Fruit fly (Drosophila melanogaster): ENCODE data around the gene CG13855.

CG13855 gene

dm6 chr3R:22402355-22402754 is 3.4 kb upstream of the CG13855 start, which contains the start of gene CG13856:
TSS of gene CG13856 (plus strand) at chr3R:22402655.
- TF ChIP-seq CG15710 (tag; optimal IDR thresholded peaks at IDR 0.05) (no peak), CG32121 (GFP tag; IDR thresholded peaks at IDR 0.05) (no peak)

- TF ChIP-seq Pif1B (GFP tag; optimal IDR thresholded peaks at IDR 0.05) (peak; percentile 14), CG10348 (GFP tag; IDR thresholded peaks at IDR 0.05) (0 out of 2 replicates have a peak, but pooled peaks have one; percentile 14), CG13204 (GFP tag; optimal IDR thresholded peaks at IDR 0.05) (no peak), Snoo (tag; optimal IDR thresholded peaks at IDR 0.05) (peak; percentile 70), Pif1A (GFP tag; optimal IDR thresholded peaks at IDR 0.05) (no peak), Ets98B (GFP tag; IDR thresholded peaks at IDR 0.05) (no peak), D1 (tag; optimal IDR thresholded peaks at IDR 0.05) (no peak), CG17806 (tag; optimal IDR thresholded peaks at IDR 0.05) (peak; percentile 20), CG32121 (GFP tag; IDR thresholded peaks at IDR 0.05) (peak; percentile 45; the same call in 1 of the 2 replicates), CG12605 (GFP tag; IDR thresholded peaks at IDR 0.05) (no peak), gl (tag; optimal IDR thresholded peaks at IDR 0.05) (no peak), fd96Ca (GFP tag; IDR thresholded peaks at IDR 0.05) (peak; percentile 70), CG8301 (tag; optimal IDR thresholded peaks at IDR 0.05) (no peak), CG4496 (GFP tag; IDR thresholded peaks at IDR 0.05) (no peak), CG8159 (tag; optimal IDR thresholded peaks at IDR 0.05) (peak; percentile 62), EcR (GFP tag; optimal IDR thresholded peaks at IDR 0.05) (no peak), CG34367 (tag; optimal IDR thresholded peaks at IDR 0.05) (no peak), CG9948 (tag; optimal IDR thresholded peaks at IDR 0.05) (peak; percentile 35), rn (GFP tag; IDR thresholded peaks at IDR 0.05) (0 out of 2 replicates have a peak, but pooled peaks have one; percentile 9), CG15710 (tag; optimal IDR thresholded peaks at IDR 0.05) (peak; percentile 64), CG14655 (GFP tag; optimal IDR thresholded peaks at IDR 0.05) (no peak)
Measured at dm6 chr3R:22410537-22411360, 5.0 kb downstream of the CG13855 start, which contains the start of the genes CG13850 and lqfR. TSS of gene CG13850 (minus strand) at chr3R:22410915. TSS of gene lqfR (plus strand) at chr3R:22411301.

- TF ChIP-seq CG4496 (GFP tag; IDR thresholded peaks at IDR 0.05) (no peak), EcR (GFP tag; optimal IDR thresholded peaks at IDR 0.05) (no peak), CG9948 (tag; optimal IDR thresholded peaks at IDR 0.05) (no peak), D1 (tag; optimal IDR thresholded peaks at IDR 0.05) (no peak), Ets98B (GFP tag; IDR thresholded peaks at IDR 0.05) (no peak), rn (GFP tag; IDR thresholded peaks at IDR 0.05) (no peak), CG32121 (GFP tag; IDR thresholded peaks at IDR 0.05) (no peak), CG15710 (tag; optimal IDR thresholded peaks at IDR 0.05) (no peak), CG12605 (GFP tag; IDR thresholded peaks at IDR 0.05) (no peak), CG17806 (tag; optimal IDR thresholded peaks at IDR 0.05) (no peak), gl (tag; optimal IDR thresholded peaks at IDR 0.05) (no peak), CG10348 (GFP tag; IDR thresholded peaks at IDR 0.05) (no peak), CG13204 (GFP tag; optimal IDR thresholded peaks at IDR 0.05) (no peak), fd96Ca (GFP tag; IDR thresholded peaks at IDR 0.05) (no peak), CG14655 (GFP tag; optimal IDR thresholded peaks at IDR 0.05) (no peak), CG8301 (tag; optimal IDR thresholded peaks at IDR 0.05) (no peak), Snoo (tag; optimal IDR thresholded peaks at IDR 0.05) (no peak), Pif1A (GFP tag; optimal IDR thresholded peaks at IDR 0.05) (no peak), CG34367 (tag; optimal IDR thresholded peaks at IDR 0.05) (no peak)
Measured at dm6 chr3R:22411879-22412587, 6.3 kb downstream of the CG13855 start.

dm6 chr3R:22420911-22421310 is 15.2 kb downstream of the CG13855 start, which contains the start of the genes Nop56 and mats:
TSS of gene Nop56 (minus strand) at chr3R:22421068.
TSS of gene mats (plus strand) at chr3R:22421161.
- TF ChIP-seq CG4496 (GFP tag; IDR thresholded peaks at IDR 0.05) (0 out of 3 replicates have a peak, but pooled peaks have one; percentile 29), fd96Ca (GFP tag; IDR thresholded peaks at IDR 0.05) (no peak)

dm6 chr3R:22421618-22422017 is 15.9 kb downstream of the CG13855 start:
- no peak for TF ChIP-seq D1 (tag; optimal IDR thresholded peaks at IDR 0.05)
- no peak for TF ChIP-seq CG13204 (GFP tag; optimal IDR thresholded peaks at IDR 0.05)
- peak; percentile 23 for TF ChIP-seq CG34367 (tag; optimal IDR thresholded peaks at IDR 0.05)
- no peak for TF ChIP-seq EcR (GFP tag; optimal IDR thresholded peaks at IDR 0.05)
- no peak for TF ChIP-seq fd96Ca (GFP tag; IDR thresholded peaks at IDR 0.05)
- TF ChIP-seq rn (GFP tag; IDR thresholded peaks at IDR 0.05) = no peak
- TF ChIP-seq Snoo (tag; optimal IDR thresholded peaks at IDR 0.05) = peak; percentile 87
- TF ChIP-seq Pif1B (GFP tag; optimal IDR thresholded peaks at IDR 0.05) = peak; percentile 71
- TF ChIP-seq CG32121 (GFP tag; IDR thresholded peaks at IDR 0.05) = peak; percentile 60; the same call in 1 of the 2 replicates
- peak; percentile 61 for TF ChIP-seq CG12605 (GFP tag; IDR thresholded peaks at IDR 0.05)
- no peak for TF ChIP-seq CG14655 (GFP tag; optimal IDR thresholded peaks at IDR 0.05)
- no peak for TF ChIP-seq gl (tag; optimal IDR thresholded peaks at IDR 0.05)
- peak; percentile 43 for TF ChIP-seq CG17806 (tag; optimal IDR thresholded peaks at IDR 0.05)
- TF ChIP-seq Ets98B (GFP tag; IDR thresholded peaks at IDR 0.05) = peak; percentile 70
- TF ChIP-seq CG15710 (tag; optimal IDR thresholded peaks at IDR 0.05) = peak; percentile 70
- peak; percentile 55 for TF ChIP-seq CG8159 (tag; optimal IDR thresholded peaks at IDR 0.05)
- 0 out of 2 replicates have a peak, but pooled peaks have one; percentile 32 for TF ChIP-seq CG10348 (GFP tag; IDR thresholded peaks at IDR 0.05)
- TF ChIP-seq CG4496 (GFP tag; IDR thresholded peaks at IDR 0.05) = peak; percentile 86
- no peak for TF ChIP-seq CG8301 (tag; optimal IDR thresholded peaks at IDR 0.05)
- TF ChIP-seq Pif1A (GFP tag; optimal IDR thresholded peaks at IDR 0.05) = peak; percentile 74
- peak; percentile 49 for TF ChIP-seq CG9948 (tag; optimal IDR thresholded peaks at IDR 0.05)
